Worm (Caenorhabditis elegans): ENCODE results near the gene ZC374.2.

ZC374.2 gene

ce11 chrX:10047325-10047724, at the start of gene ZC374.2:
TSS of gene ZC374.2 (minus strand) at chrX:10047425.
- no peak for TF ChIP-seq unc-62 (GFP tag; optimal IDR thresholded peaks at IDR 0.05)

- TF ChIP-seq unc-62 (GFP tag; optimal IDR thresholded peaks at IDR 0.05) = no peak
Measured at ce11 chrX:10095145-10095544, 47.9 kb upstream of the ZC374.2 start, which contains the start of gene flp-2. TSS of gene flp-2 (minus strand) at chrX:10095245.

DNA sequence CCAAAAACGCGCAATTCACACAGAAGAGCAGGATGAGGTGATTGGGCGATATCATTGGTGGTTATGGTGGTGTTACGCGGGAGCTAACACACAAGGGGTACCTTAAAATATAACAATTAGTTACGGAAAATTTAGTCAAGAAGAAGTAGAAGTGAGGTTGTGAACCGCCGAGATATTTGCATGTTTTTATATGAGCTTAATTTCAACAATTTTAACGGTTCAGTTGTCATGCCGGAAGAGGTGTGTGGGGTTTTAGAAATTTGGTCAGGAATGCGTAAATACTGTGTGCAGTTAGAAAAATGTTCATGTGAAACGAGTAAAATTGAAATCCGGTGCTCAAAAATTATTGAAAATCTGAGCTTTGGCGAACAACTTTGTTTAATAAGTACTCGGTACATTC, 45.6 kb upstream of the ZC374.2 start, which contains the start of gene flp-3:
Gene flp-3 (minus strand): TSS at position 101 of the 400 bp plus-strand sequence.
- no peak for TF ChIP-seq unc-62 (GFP tag; optimal IDR thresholded peaks at IDR 0.05)

- TF ChIP-seq unc-62 (GFP tag; optimal IDR thresholded peaks at IDR 0.05) = no peak
Measured at ce11 chrX:10087866-10088265, 40.6 kb upstream of the ZC374.2 start, which contains the start of gene flp-28. TSS of gene flp-28 (minus strand) at chrX:10087966.

- no peak for TF ChIP-seq unc-62 (GFP tag; optimal IDR thresholded peaks at IDR 0.05)
Measured at ce11 chrX:10085073-10085472, 37.8 kb upstream of the ZC374.2 start.

ce11 chrX:10084050-10084672, 36.9 kb upstream of the ZC374.2 start, which contains the start of gene W07E11.1:
TSS of gene W07E11.1 (plus strand) at chrX:10084622.
- TF ChIP-seq unc-62 (GFP tag; optimal IDR thresholded peaks at IDR 0.05) = no peak

- no peak for TF ChIP-seq unc-62 (GFP tag; optimal IDR thresholded peaks at IDR 0.05)
Measured at ce11 chrX:10083272-10083671, 36.0 kb upstream of the ZC374.2 start.

ce11 chrX:10081077-10081476, 33.9 kb upstream of the ZC374.2 start:
- no peak for TF ChIP-seq unc-62 (GFP tag; optimal IDR thresholded peaks at IDR 0.05)

DNA sequence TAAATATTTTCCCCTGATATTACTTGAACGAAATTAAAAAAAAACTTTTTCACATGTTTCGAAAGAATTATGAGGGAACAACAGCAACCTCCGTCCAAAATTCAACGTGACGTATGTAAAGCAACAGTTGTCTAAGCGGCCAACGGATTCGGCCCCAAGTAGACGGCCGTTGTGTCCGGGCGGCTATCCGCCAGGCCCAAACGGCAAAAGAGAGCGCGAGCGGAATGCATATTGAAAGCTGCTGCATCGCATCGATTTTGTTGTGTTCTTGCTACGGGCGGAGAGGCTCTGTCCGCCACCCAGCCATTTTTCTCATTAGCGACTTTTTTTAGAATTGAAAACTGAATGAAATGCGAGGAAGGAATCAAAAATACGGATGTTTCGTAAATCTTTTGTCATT, 32.0 kb upstream of the ZC374.2 start:
- no peak for TF ChIP-seq unc-62 (GFP tag; optimal IDR thresholded peaks at IDR 0.05)

DNA sequence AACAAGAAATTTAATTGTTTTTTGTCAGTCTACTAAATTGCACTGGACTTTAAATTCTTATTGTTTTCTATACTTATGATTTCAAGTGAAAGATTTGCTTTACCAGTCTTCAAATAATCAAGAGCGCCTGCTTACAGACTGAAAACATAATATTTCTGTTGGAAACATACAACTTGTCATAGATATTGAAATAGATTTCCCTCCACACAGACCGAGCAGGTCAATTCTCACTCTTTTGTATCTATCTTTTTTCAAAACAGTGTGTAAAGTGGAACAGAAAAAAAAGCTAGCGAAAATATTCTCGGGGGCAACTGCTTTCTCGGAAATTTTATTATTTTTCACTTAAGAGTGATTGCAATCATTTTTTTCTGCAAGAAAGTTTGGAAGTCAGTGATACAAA, 31.4 kb upstream of the ZC374.2 start:
- TF ChIP-seq unc-62 (GFP tag; optimal IDR thresholded peaks at IDR 0.05) = no peak

DNA sequence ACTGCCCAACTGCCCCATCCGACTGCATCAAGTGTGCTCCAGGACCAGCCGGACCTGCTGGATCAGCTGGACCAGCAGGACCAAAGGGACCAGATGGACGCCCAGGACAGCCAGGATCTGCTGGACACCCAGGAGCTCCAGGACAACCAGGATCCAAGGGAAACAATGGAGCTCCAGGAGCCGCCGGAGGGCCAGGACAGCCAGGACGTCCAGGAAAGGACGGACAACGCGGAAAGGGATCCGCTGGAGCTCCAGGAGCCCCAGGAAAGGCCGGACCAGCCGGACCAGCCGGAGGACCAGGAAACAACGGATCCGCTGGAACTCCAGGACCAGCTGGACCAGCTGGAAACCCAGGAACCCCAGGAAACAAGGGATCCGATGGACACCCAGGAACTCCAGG, 30.9 kb upstream of the ZC374.2 start:
- no peak for TF ChIP-seq unc-62 (GFP tag; optimal IDR thresholded peaks at IDR 0.05)

- no peak for TF ChIP-seq unc-62 (GFP tag; optimal IDR thresholded peaks at IDR 0.05)
Measured at ce11 chrX:10077297-10077696, 30.1 kb upstream of the ZC374.2 start, which contains the start of gene col-176. TSS of gene col-176 (plus strand) at chrX:10077597.

DNA sequence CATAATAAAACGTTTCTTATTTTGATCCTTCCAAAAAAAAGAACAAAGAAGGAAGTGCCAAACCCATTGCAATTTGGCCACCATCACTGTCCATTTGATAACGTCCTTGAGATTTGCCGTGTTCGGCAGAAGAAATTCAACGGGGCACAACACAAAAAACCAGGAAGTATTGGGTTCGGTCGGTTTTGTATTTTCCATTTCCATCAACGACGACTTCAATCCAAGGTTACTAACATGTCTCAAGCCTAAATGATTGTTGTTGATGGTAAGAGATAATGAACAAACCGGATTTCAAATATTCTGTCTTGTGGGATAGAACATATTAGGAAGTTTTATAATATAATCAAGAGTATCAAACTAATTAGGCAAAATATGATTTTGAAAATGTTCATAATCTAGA, 29.1 kb upstream of the ZC374.2 start:
- TF ChIP-seq unc-62 (GFP tag; optimal IDR thresholded peaks at IDR 0.05) = no peak

DNA sequence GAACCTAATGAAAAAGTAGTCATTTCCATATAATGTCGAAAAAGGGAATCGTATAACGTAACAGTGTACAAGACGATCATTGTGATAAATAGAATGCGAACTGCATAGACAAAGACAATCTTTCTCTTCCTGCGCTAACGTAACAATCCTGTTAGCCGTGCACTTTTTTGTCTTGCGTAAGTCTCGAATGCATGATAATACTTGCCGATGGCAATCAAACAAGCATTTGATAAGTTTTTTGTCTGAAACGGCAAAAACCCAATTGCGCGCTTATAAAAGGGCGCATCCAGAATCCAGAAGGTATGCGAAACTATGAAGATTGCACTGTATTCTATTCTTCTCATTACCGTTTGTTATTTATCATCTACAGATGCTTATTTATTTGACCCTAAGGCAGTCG, 27.8 kb upstream of the ZC374.2 start, which contains the start of gene dao-4:
Gene dao-4 (plus strand): TSS at position 301 of the 400 bp plus-strand sequence.
- no peak for TF ChIP-seq unc-62 (GFP tag; optimal IDR thresholded peaks at IDR 0.05)

DNA sequence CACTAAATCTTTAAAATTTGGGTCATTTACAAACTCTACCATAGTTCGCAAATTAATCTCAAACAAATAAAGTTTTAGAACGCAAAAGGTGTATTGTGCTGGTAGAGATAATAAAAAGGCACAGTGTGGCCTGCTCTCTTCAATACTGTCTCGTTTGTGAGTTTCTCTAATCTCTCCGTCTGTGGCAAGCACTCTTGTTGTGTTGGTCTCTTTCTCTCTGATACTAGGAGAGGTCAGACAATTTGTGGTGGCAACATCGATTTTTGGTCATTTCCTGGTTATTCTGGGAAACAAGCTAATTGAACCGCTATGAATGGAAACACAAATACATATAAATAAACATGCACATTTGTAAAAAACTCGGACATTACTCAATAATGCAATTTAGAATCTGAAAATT, 27.0 kb upstream of the ZC374.2 start, which contains the start of gene ZC373.5:
Gene ZC373.5 (minus strand): TSS at position 159 of the 400 bp plus-strand sequence.
- no peak for TF ChIP-seq unc-62 (GFP tag; optimal IDR thresholded peaks at IDR 0.05)

- TF ChIP-seq unc-62 (GFP tag; optimal IDR thresholded peaks at IDR 0.05) = no peak
Measured at ce11 chrX:10069692-10070091, 22.5 kb upstream of the ZC374.2 start, which contains the start of gene mlck-1. TSS of gene mlck-1 (minus strand) at chrX:10069792.

- no peak for TF ChIP-seq unc-62 (GFP tag; optimal IDR thresholded peaks at IDR 0.05)
Measured at ce11 chrX:10068468-10068867, 21.2 kb upstream of the ZC374.2 start.

Data from whole organism, dauer.